Fruit fly (Drosophila melanogaster) whole organism, embryonic: Measurements from ENCODE around the gene CG10694.

Experiments
- CG11504 ChIP-seq: fragments of 200-800 bp; sonication (Bioruptor generic); optimal IDR thresholded peaks from 3 replicates; lab custom pipeline; 2019; ENCODE audit warnings: missing biosample characterization, mild to moderate bottlenecking, missing genetic modification characterization, moderate library complexity
- CG12219 ChIP-seq: fragments of 200-800 bp; sonication (Bioruptor generic); optimal IDR thresholded peaks from 3 replicates; lab custom pipeline; 2018; ENCODE audit warnings: missing biosample characterization, mild to moderate bottlenecking, missing genetic modification characterization
- CG1233 ChIP-seq: fragments of 200-800 bp; sonication (Bioruptor generic); optimal IDR thresholded peaks from 4 replicates; lab custom pipeline; 2018; ENCODE audit warnings: missing biosample characterization, mild to moderate bottlenecking, missing genetic modification characterization
- CG1602 ChIP-seq: fragments of 200-800 bp; sonication (Bioruptor generic); optimal IDR thresholded peaks from 3 replicates; lab custom pipeline; 2016; ENCODE audit warnings: missing biosample characterization, missing genetic modification characterization
- CG17359 ChIP-seq: fragments of 200-800 bp; sonication (Bioruptor generic); optimal IDR thresholded peaks from 3 replicates; lab custom pipeline; 2018; ENCODE audit warnings: missing biosample characterization, mild to moderate bottlenecking, missing genetic modification characterization, moderate library complexity
- CG17568 ChIP-seq: fragments of 200-800 bp; sonication (Bioruptor generic); optimal IDR thresholded peaks from 2 replicates; lab custom pipeline; 2018; ENCODE audit warnings: missing biosample characterization, mild to moderate bottlenecking, missing genetic modification characterization, moderate library complexity
- CG17612 ChIP-seq: fragments of 200-800 bp; sonication (Bioruptor generic); IDR thresholded peaks from 2 replicates; pipeline ENCODE4 v1.3.6; 2022; ENCODE audit warnings: missing biosample characterization, missing genetic modification characterization
- CG18476 ChIP-seq: fragments of 200-800 bp; sonication (Bioruptor generic); optimal IDR thresholded peaks from 2 replicates; lab custom pipeline; 2016; ENCODE audit warnings: missing biosample characterization, mild to moderate bottlenecking, missing genetic modification characterization
- CG18619 ChIP-seq: fragments of 200-800 bp; sonication (Bioruptor generic); optimal IDR thresholded peaks from 3 replicates; lab custom pipeline; 2017; ENCODE audit warnings: missing biosample characterization, mild to moderate bottlenecking, missing genetic modification characterization
- CG5180 ChIP-seq: fragments of 200-800 bp; sonication (Bioruptor generic); optimal IDR thresholded peaks from 3 replicates; lab custom pipeline; 2017; ENCODE audit warnings: missing biosample characterization, missing genetic modification characterization, mild to moderate bottlenecking, moderate library complexity, missing genetic modification reagents
- CG5245 ChIP-seq: fragments of 200-800 bp; sonication (Bioruptor generic); optimal IDR thresholded peaks from 3 replicates; lab custom pipeline; 2016; ENCODE audit warnings: missing biosample characterization, missing genetic modification characterization
- CG6272 ChIP-seq: fragments of 200-800 bp; sonication (Bioruptor generic); IDR thresholded peaks from 2 replicates; pipeline ENCODE4 v1.3.6; 2022; ENCODE audit warnings: missing biosample characterization, missing genetic modification characterization
- CG6765 ChIP-seq: fragments of 200-800 bp; sonication (Bioruptor generic); optimal IDR thresholded peaks from 3 replicates; lab custom pipeline; 2017; ENCODE audit warnings: missing biosample characterization, mild to moderate bottlenecking, missing genetic modification characterization
- CG8290 ChIP-seq, 3 experiments: fragments of 200-800 bp; sonication (Bioruptor generic); optimal IDR thresholded peaks; 2 replicates each; lab custom pipeline; 2016 to 2019; ENCODE audit warnings: missing biosample characterization in 3 of 3, missing genetic modification characterization in 3 of 3, mild to moderate bottlenecking in 2 of 3, moderate library complexity in 1 of 3
- CG8924 ChIP-seq: fragments of 200-800 bp; optimal IDR thresholded peaks from 3 replicates; lab custom pipeline; 2019; ENCODE audit warnings: missing biosample characterization, mild to moderate bottlenecking, missing genetic modification characterization, moderate library complexity
- CHES-1-like ChIP-seq: fragments of 200-800 bp; sonication (Bioruptor generic); optimal IDR thresholded peaks from 2 replicates; lab custom pipeline; 2016; ENCODE audit warnings: missing biosample characterization, missing genetic modification characterization
- CTCF ChIP-seq: fragments of 200-800 bp; sonication (Bioruptor generic); optimal IDR thresholded peaks from 2 replicates; lab custom pipeline; 2017; ENCODE audit warnings: missing biosample characterization, mild to moderate bottlenecking, missing genetic modification characterization, moderate library complexity
- Eip74EF ChIP-seq, 2 experiments: fragments of 200-800 bp in 1 of 2; fragments of >200 bp in 1 of 2; sonication (Bioruptor generic) in 1 of 2; optimal IDR thresholded peaks; 2 replicates each; lab custom pipeline; 2017 to 2019; ENCODE audit warnings: missing biosample characterization in 2 of 2, missing genetic modification characterization in 2 of 2, mild to moderate bottlenecking in 1 of 2, moderate library complexity in 1 of 2
- Hand ChIP-seq: fragments of 200-800 bp; sonication (Bioruptor generic); optimal IDR thresholded peaks from 2 replicates; lab custom pipeline; 2017; ENCODE audit warnings: mild to moderate bottlenecking, missing biosample characterization, missing genetic modification reagents, missing genetic modification characterization
- Kr ChIP-seq: fragments of 200-800 bp; sonication (Bioruptor generic); optimal IDR thresholded peaks from 2 replicates; lab custom pipeline; 2017; ENCODE audit warnings: missing biosample characterization, mild to moderate bottlenecking, missing genetic modification characterization
- NK7.1 ChIP-seq: fragments of 200-800 bp; sonication (Bioruptor generic); optimal IDR thresholded peaks from 3 replicates; lab custom pipeline; 2016; ENCODE audit warnings: missing biosample characterization, missing genetic modification characterization
- Nf-YA ChIP-seq: fragments of 200-800 bp; sonication (Bioruptor generic); IDR thresholded peaks from 2 replicates; pipeline ENCODE4 v1.3.6; 2022; ENCODE audit warnings: missing biosample characterization, missing genetic modification characterization
- Oaz ChIP-seq: fragments of 200-800 bp; sonication (Bioruptor generic); IDR thresholded peaks from 2 replicates; pipeline ENCODE4 v1.3.6; 2022; ENCODE audit warnings: missing biosample characterization, missing genetic modification characterization
- Six4 ChIP-seq: fragments of 200-800 bp; sonication (Bioruptor generic); optimal IDR thresholded peaks from 2 replicates; lab custom pipeline; 2016; ENCODE audit warnings: missing biosample characterization, missing genetic modification characterization
- bigmax ChIP-seq: fragments of 200-800 bp; sonication (Bioruptor generic); optimal IDR thresholded peaks from 2 replicates; lab custom pipeline; 2018; ENCODE audit warnings: missing biosample characterization, mild to moderate bottlenecking, missing genetic modification characterization
- cato ChIP-seq: fragments of 200-800 bp; sonication (Bioruptor generic); optimal IDR thresholded peaks from 2 replicates; lab custom pipeline; 2016; ENCODE audit warnings: missing biosample characterization, missing genetic modification characterization, borderline replicate concordance
- chinmo ChIP-seq: fragments of 200-800 bp; sonication (Bioruptor generic); IDR thresholded peaks from 4 replicates; pipeline ENCODE4 v1.3.6; 2022; ENCODE audit warnings: missing biosample characterization, missing genetic modification characterization; ENCODE audit not compliant: partially characterized antibody
- da ChIP-seq: fragments of 200-800 bp; sonication (Bioruptor generic); optimal IDR thresholded peaks from 2 replicates; lab custom pipeline; 2016; ENCODE audit warnings: missing biosample characterization, missing genetic modification characterization
- eve ChIP-seq, 2 experiments: fragments of >200 bp; optimal IDR thresholded peaks; 2 replicates each; lab custom pipeline; 2017; ENCODE audit warnings: missing biosample characterization in 2 of 2, missing genetic modification characterization in 2 of 2
- gce ChIP-seq: fragments of 200-800 bp; sonication (Bioruptor generic); IDR thresholded peaks from 3 replicates; pipeline ENCODE4 v1.3.6; 2022; ENCODE audit warnings: missing biosample characterization, missing genetic modification characterization
- gfzf ChIP-seq: fragments of 200-800 bp; sonication (Bioruptor generic); optimal IDR thresholded peaks from 2 replicates; lab custom pipeline; 2016; ENCODE audit warnings: missing biosample characterization, mild to moderate bottlenecking, missing genetic modification characterization, moderate library complexity
- grau ChIP-seq: fragments of 200-800 bp; optimal IDR thresholded peaks from 3 replicates; lab custom pipeline; 2019; ENCODE audit warnings: missing biosample characterization, mild to moderate bottlenecking, missing genetic modification characterization, moderate library complexity
- gro ChIP-seq: fragments of 200-800 bp; sonication (Bioruptor generic); optimal IDR thresholded peaks from 2 replicates; lab custom pipeline; 2016; ENCODE audit warnings: missing biosample characterization, missing genetic modification characterization
- her ChIP-seq: fragments of 200-800 bp; sonication (Bioruptor generic); optimal IDR thresholded peaks from 2 replicates; lab custom pipeline; 2016; ENCODE audit warnings: missing biosample characterization, missing genetic modification characterization
- lab ChIP-seq: fragments of 200-800 bp; sonication (Bioruptor generic); optimal IDR thresholded peaks from 3 replicates; lab custom pipeline; 2017; ENCODE audit warnings: missing biosample characterization, missing genetic modification characterization, mild to moderate bottlenecking, moderate library complexity, missing genetic modification reagents
- lov ChIP-seq, 2 experiments: fragments of 200-800 bp in 1 of 2; fragments of >200 bp in 1 of 2; sonication (Bioruptor generic) in 1 of 2; IDR thresholded peaks in 1 of 2; optimal IDR thresholded peaks in 1 of 2; 2 replicates in 1 of 2; 3 replicates in 1 of 2; pipeline versions ENCODE4 v1.3.6 to Lab custom; 2017 to 2022; ENCODE audit warnings: missing biosample characterization in 1 of 2, missing genetic modification characterization in 1 of 2
- oc ChIP-seq: fragments of 200-800 bp; sonication (Bioruptor generic); optimal IDR thresholded peaks from 2 replicates; lab custom pipeline; 2018; ENCODE audit warnings: missing biosample characterization, mild to moderate bottlenecking, missing genetic modification characterization, moderate library complexity
- onecut ChIP-seq: fragments of 200-800 bp; sonication (Bioruptor generic); IDR thresholded peaks from 2 replicates; pipeline ENCODE4 v1.3.6; 2022; ENCODE audit warnings: missing biosample characterization, missing genetic modification characterization
- prd ChIP-seq, 3 experiments: fragments of >200 bp in 2 of 3; fragments of 200-800 bp in 1 of 3; sonication (Bioruptor generic) in 1 of 3; optimal IDR thresholded peaks in 2 of 3; IDR thresholded peaks in 1 of 3; 2 replicates in 2 of 3; 3 replicates in 1 of 3; pipeline versions ENCODE4 v1.3.6 to Lab custom; 2017 to 2022; ENCODE audit warnings: missing biosample characterization in 1 of 3, missing genetic modification characterization in 1 of 3
- scrt ChIP-seq: fragments of 200-800 bp; sonication (Bioruptor generic); optimal IDR thresholded peaks from 2 replicates; lab custom pipeline; 2018; ENCODE audit warnings: missing biosample characterization, mild to moderate bottlenecking, missing genetic modification characterization, moderate library complexity
- sens-2 ChIP-seq: fragments of 200-800 bp; sonication (Bioruptor generic); IDR thresholded peaks from 2 replicates; pipeline ENCODE4 v1.3.6; 2022; ENCODE audit warnings: missing biosample characterization, missing genetic modification characterization
- sr ChIP-seq: fragments of 200-800 bp; sonication (Bioruptor generic); IDR thresholded peaks from 3 replicates; pipeline ENCODE4 v1.3.6; 2022; ENCODE audit warnings: missing biosample characterization, missing genetic modification characterization
- stwl ChIP-seq: fragments of 200-800 bp; sonication (Bioruptor generic); optimal IDR thresholded peaks from 3 replicates; lab custom pipeline; 2018; ENCODE audit warnings: missing biosample characterization, mild to moderate bottlenecking, missing genetic modification characterization, moderate library complexity
- tgo ChIP-seq: fragments of 200-800 bp; sonication (Bioruptor generic); IDR thresholded peaks from 3 replicates; pipeline ENCODE4 v1.3.6; 2022; ENCODE audit warnings: missing biosample characterization, missing genetic modification characterization
- twi ChIP-seq: fragments of 200-800 bp; optimal IDR thresholded peaks from 2 replicates; lab custom pipeline; 2019; ENCODE audit warnings: missing biosample characterization, mild to moderate bottlenecking, missing genetic modification characterization, moderate library complexity
- usp ChIP-seq: fragments of >200 bp; optimal IDR thresholded peaks from 2 replicates; lab custom pipeline; 2017; ENCODE audit warnings: missing biosample characterization, missing genetic modification characterization
- vnd ChIP-seq: fragments of 200-800 bp; sonication (Bioruptor generic); IDR thresholded peaks from 3 replicates; pipeline ENCODE4 v1.3.6; 2022; ENCODE audit warnings: missing biosample characterization, missing genetic modification characterization; ENCODE audit not compliant: partially characterized antibody

CG10694 gene

DNA sequence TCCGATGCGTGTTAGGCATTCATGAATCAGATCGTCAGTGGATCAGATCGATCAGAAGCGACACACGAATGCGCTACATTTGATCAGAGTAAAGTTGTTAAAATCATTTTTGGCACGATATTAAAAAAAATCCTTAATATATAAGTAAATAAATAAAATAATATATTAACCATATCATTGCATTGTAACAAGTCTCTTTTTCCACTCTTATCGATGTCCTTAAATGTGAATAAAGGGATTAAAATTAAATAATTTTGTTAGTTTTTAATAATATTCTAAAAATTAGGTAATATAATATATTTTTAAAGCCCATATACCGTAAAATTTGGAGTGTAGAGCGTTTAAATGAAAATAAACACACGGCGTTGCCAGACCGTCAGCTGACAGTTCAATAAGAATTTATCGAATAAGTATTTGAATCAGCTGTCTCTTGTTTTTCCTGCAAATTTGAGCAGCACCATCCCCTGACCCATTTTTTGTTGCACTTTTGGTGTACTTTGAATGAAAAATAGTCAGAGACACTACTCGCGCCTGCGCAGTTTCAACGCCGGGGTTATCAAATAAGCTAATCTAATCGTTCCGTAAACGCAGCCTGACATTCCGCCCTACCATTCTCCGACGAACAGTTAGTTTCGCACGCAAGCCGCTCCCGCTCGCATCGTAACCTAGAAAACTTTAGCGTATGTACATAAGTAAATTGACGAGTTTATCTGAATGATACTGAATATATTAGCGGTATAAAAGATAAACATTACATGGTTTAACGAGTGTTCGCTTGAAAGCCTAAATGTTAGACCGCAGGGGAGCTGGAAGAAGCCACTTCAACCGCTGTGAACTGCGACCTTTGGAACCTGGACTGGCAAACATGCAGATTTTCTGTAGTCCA is 45.0 kb downstream of the CG10694 start, which contains the start of the genes p38a and CG6178 (continued):
- TF ChIP-seq CG11504 (tag; lab: Kevin White, UChicago) (peak; percentile 98), twi (tag; lab: Kevin White, UChicago) (peak; percentile 95), CG8924 (tag; lab: Kevin White, UChicago) (peak; percentile 99), onecut (peak; percentile 81), prd (optimal IDR thresholded peaks at IDR 0.05; lab: Kevin White, UChicago) (no peak), prd (GFP tag; IDR thresholded peaks at IDR 0.05; lab: Robert Waterston, UW) (peak; percentile 97), usp (GFP tag; lab: Kevin White, UChicago) (no peak), gce (GFP tag; lab: Robert Waterston, UW) (peak; percentile 90), oc (tag; lab: Kevin White, UChicago) (peak; percentile 95), eve (GFP tag; optimal IDR thresholded peaks at IDR 0.05; lab: Kevin White, UChicago) (no peak), CG18476 (GFP tag; lab: Kevin White, UChicago) (peak; percentile 83), lov (optimal IDR thresholded peaks at IDR 0.05; lab: Kevin White, UChicago) (no peak), lov (GFP tag; IDR thresholded peaks at IDR 0.05; lab: Robert Waterston, UW) (peak; percentile 81; the same call in 2 of the 3 replicates), CG8290 (GFP tag; optimal IDR thresholded peaks at IDR 0.05; lab: Kevin White, UChicago) (peak; percentile 50), CG8290 (tag; optimal IDR thresholded peaks at IDR 0.05; lab: Kevin White, UChicago) (no peak), Eip74EF (GFP tag; optimal IDR thresholded peaks at IDR 0.05; lab: Kevin White, UChicago) (peak in 1 of 2 experiments; percentile 97), CG17612 (GFP tag; lab: Robert Waterston, UW) (peak; percentile 91), scrt (GFP tag; lab: Kevin White, UChicago) (peak; percentile 94), tgo (peak; percentile 98), CG12219 (GFP tag; lab: Kevin White, UChicago) (peak; percentile 84), Nf-YA (peak; percentile 94), gfzf (GFP tag; lab: Kevin White, UChicago) (no peak), gro (peak; percentile 43), lab (peak; percentile 98), CG6272 (GFP tag; lab: Robert Waterston, UW) (peak; percentile 94), her (GFP tag; lab: Kevin White, UChicago) (no peak), CG1233 (GFP tag; lab: Kevin White, UChicago) (peak; percentile 97), Six4 (GFP tag; lab: Kevin White, UChicago) (peak; percentile 84), sr (GFP tag; lab: Robert Waterston, UW) (peak; percentile 68; the same call in 2 of the 3 replicates), NK7.1 (no peak), stwl (tag; lab: Kevin White, UChicago) (peak; percentile 76), grau (tag; lab: Kevin White, UChicago) (peak; percentile 98), CG17568 (GFP tag; lab: Kevin White, UChicago) (peak; percentile 81), cato (GFP tag; lab: Kevin White, UChicago) (peak; percentile 84), Hand (GFP tag; lab: Kevin White, UChicago) (peak; percentile 95), CG5180 (peak; percentile 84), da (GFP tag; lab: Kevin White, UChicago) (no peak), CG5245 (GFP tag; lab: Kevin White, UChicago) (peak; percentile 82), CTCF (GFP tag; lab: Kevin White, UChicago) (peak; percentile 48), chinmo (peak; percentile 89; the same call in 3 of the 4 replicates), CG17359 (tag; lab: Kevin White, UChicago) (peak; percentile 97), CG18619 (GFP tag; lab: Kevin White, UChicago) (peak; percentile 97), sens-2 (GFP tag; lab: Robert Waterston, UW) (peak; percentile 83), vnd (no peak), Oaz (GFP tag; lab: Robert Waterston, UW) (peak; percentile 90), CG6765 (GFP tag; lab: Kevin White, UChicago) (peak; percentile 95), bigmax (GFP tag; lab: Kevin White, UChicago) (peak; percentile 82), Kr (no peak), CG1602 (GFP tag; lab: Kevin White, UChicago) (peak; percentile 93), CHES-1-like (peak; percentile 15)
